Worm (Caenorhabditis elegans) whole organism, L2 larva: ENCODE results near the gene rpl-5.
A peak's percentile ranks its signal among the peaks of the same experiment; 100 is the strongest.

Source experiments
- C34F6.9 ChIP-seq: fragments of 150-350 bp; optimal IDR thresholded peaks from 2 replicates; lab custom pipeline; 2014; ENCODE audit warnings: missing biosample characterization, missing genetic modification characterization
- R02D3.7 ChIP-seq: fragments of 150-350 bp; optimal IDR thresholded peaks from 2 replicates; lab custom pipeline; 2014; ENCODE audit warnings: missing biosample characterization, missing genetic modification characterization
- Y55F3AM.14 ChIP-seq: fragments of 200-800 bp; sonication (Bioruptor generic); optimal IDR thresholded peaks from 2 replicates; lab custom pipeline; 2018; ENCODE audit warnings: mild to moderate bottlenecking, missing genetic modification characterization, missing compliant biosample characterization
- ZK546.5 ChIP-seq: sonication (generic microtip); optimal IDR thresholded peaks from 2 replicates; lab custom pipeline; 2017; ENCODE audit warnings: missing biosample characterization, missing genetic modification characterization
- ama-1 ChIP-seq: fragments of 150-350 bp; optimal IDR thresholded peaks from 2 replicates; lab custom pipeline; 2018; ENCODE audit warnings: inconsistent platforms
- blmp-1 ChIP-seq: sonication (generic microtip); optimal IDR thresholded peaks from 2 replicates; lab custom pipeline; 2017; ENCODE audit warnings: missing genetic modification characterization, mild to moderate bottlenecking, missing compliant biosample characterization, antibody characterized with exemption, moderate library complexity; ENCODE audit not compliant: insufficient read depth
- ceh-16 ChIP-seq: fragments of 150-350 bp; optimal IDR thresholded peaks from 2 replicates; lab custom pipeline; 2014; ENCODE audit warnings: missing biosample characterization, missing genetic modification characterization
- ceh-82 ChIP-seq: fragments of 150-350 bp; optimal IDR thresholded peaks from 2 replicates; lab custom pipeline; 2014; ENCODE audit warnings: missing biosample characterization, missing genetic modification characterization
- crh-2 ChIP-seq: sonication (generic microtip); optimal IDR thresholded peaks from 2 replicates; lab custom pipeline; 2017; ENCODE audit warnings: missing biosample characterization, missing genetic modification characterization
- dmd-4 ChIP-seq: sonication (generic microtip); optimal IDR thresholded peaks from 2 replicates; lab custom pipeline; 2017; ENCODE audit warnings: missing biosample characterization, missing genetic modification characterization
- egl-27 ChIP-seq: sonication (generic microtip); optimal IDR thresholded peaks from 3 replicates; lab custom pipeline; 2017; ENCODE audit warnings: missing biosample characterization, missing genetic modification reagents, missing genetic modification characterization
- elt-1 ChIP-seq: fragments of 150-350 bp; optimal IDR thresholded peaks from 2 replicates; lab custom pipeline; 2014; ENCODE audit warnings: missing biosample characterization, missing genetic modification characterization
- elt-3 ChIP-seq: sonication (generic microtip); optimal IDR thresholded peaks from 2 replicates; lab custom pipeline; 2017; ENCODE audit warnings: missing biosample characterization, missing genetic modification characterization
- fos-1 ChIP-seq: fragments of 150-350 bp; optimal IDR thresholded peaks from 2 replicates; lab custom pipeline; 2014; ENCODE audit warnings: missing biosample characterization, missing genetic modification characterization
- lin-11 ChIP-seq: fragments of 150-350 bp; sonication (generic microtip); optimal IDR thresholded peaks from 2 replicates; lab custom pipeline; 2014; ENCODE audit warnings: missing biosample characterization, missing genetic modification characterization, inconsistent platforms, mixed read lengths
- lin-13 ChIP-seq: fragments of 150-350 bp; optimal IDR thresholded peaks from 2 replicates; lab custom pipeline; 2014; ENCODE audit warnings: missing biosample characterization, missing genetic modification reagents, missing genetic modification characterization
- mab-5 ChIP-seq: fragments of 150-350 bp; optimal IDR thresholded peaks from 2 replicates; lab custom pipeline; 2014; ENCODE audit warnings: missing biosample characterization, missing genetic modification characterization
- mdl-1 ChIP-seq, 2 experiments: fragments of 150-350 bp in 1 of 2; sonication (generic microtip) in 1 of 2; optimal IDR thresholded peaks; 2 replicates each; lab custom pipeline; 2017; ENCODE audit warnings: missing biosample characterization in 2 of 2, missing genetic modification characterization in 2 of 2
- nhr-10 ChIP-seq: sonication (generic microtip); optimal IDR thresholded peaks from 2 replicates; lab custom pipeline; 2017; ENCODE audit warnings: missing biosample characterization, missing genetic modification characterization
- nhr-12 ChIP-seq: fragments of 150-350 bp; optimal IDR thresholded peaks from 2 replicates; lab custom pipeline; 2014; ENCODE audit warnings: missing biosample characterization, missing genetic modification characterization
- nhr-129 ChIP-seq: fragments of 150-350 bp; optimal IDR thresholded peaks from 2 replicates; lab custom pipeline; 2014; ENCODE audit warnings: missing biosample characterization, missing genetic modification characterization
- nhr-21 ChIP-seq: fragments of 150-350 bp; optimal IDR thresholded peaks from 2 replicates; lab custom pipeline; 2014; ENCODE audit warnings: missing biosample characterization, missing genetic modification characterization
- nhr-237 ChIP-seq: fragments of 150-350 bp; optimal IDR thresholded peaks from 2 replicates; lab custom pipeline; 2014; ENCODE audit warnings: missing biosample characterization, missing genetic modification characterization
- nhr-6 ChIP-seq: fragments of 150-350 bp; optimal IDR thresholded peaks from 2 replicates; lab custom pipeline; 2014; ENCODE audit warnings: missing biosample characterization, missing genetic modification characterization
- nhr-77 ChIP-seq: fragments of 150-350 bp; optimal IDR thresholded peaks from 2 replicates; lab custom pipeline; 2014; ENCODE audit warnings: missing biosample characterization, missing genetic modification characterization
- peb-1 ChIP-seq: fragments of 150-350 bp; optimal IDR thresholded peaks from 2 replicates; lab custom pipeline; 2014; ENCODE audit warnings: missing biosample characterization, missing genetic modification characterization
- skn-1 ChIP-seq: sonication (generic microtip); optimal IDR thresholded peaks from 2 replicates; lab custom pipeline; 2017; ENCODE audit warnings: missing biosample characterization, missing genetic modification characterization
- sma-3 ChIP-seq: sonication (generic microtip); optimal IDR thresholded peaks from 2 replicates; lab custom pipeline; 2016; ENCODE audit warnings: missing genetic modification reagents, missing genetic modification characterization, missing compliant biosample characterization
- sma-9 ChIP-seq, 2 experiments: fragments of 150-350 bp in 1 of 2; sonication (generic microtip) in 1 of 2; optimal IDR thresholded peaks; 2 replicates each; lab custom pipeline; 2014 to 2016; ENCODE audit warnings: missing genetic modification characterization in 2 of 2, mild to moderate bottlenecking in 1 of 2, missing biosample characterization in 1 of 2, missing compliant biosample characterization in 1 of 2, missing genetic modification reagents in 1 of 2, moderate library complexity in 1 of 2
- snpc-4 ChIP-seq: fragments of 150-350 bp; optimal IDR thresholded peaks from 2 replicates; lab custom pipeline; 2014; ENCODE audit warnings: missing biosample characterization, missing genetic modification characterization
- unc-39 ChIP-seq: fragments of 150-350 bp; optimal IDR thresholded peaks from 2 replicates; lab custom pipeline; 2014; ENCODE audit warnings: missing biosample characterization, missing genetic modification characterization
- unc-55 ChIP-seq: fragments of 150-350 bp; sonication (generic microtip); optimal IDR thresholded peaks from 3 replicates; lab custom pipeline; 2014; ENCODE audit warnings: missing biosample characterization, missing genetic modification reagents, missing genetic modification characterization
- unc-62 ChIP-seq: fragments of 150-350 bp; optimal IDR thresholded peaks from 2 replicates; lab custom pipeline; 2014; ENCODE audit warnings: missing biosample characterization, missing genetic modification reagents, missing genetic modification characterization
- zag-1 ChIP-seq: fragments of 150-350 bp; optimal IDR thresholded peaks from 2 replicates; lab custom pipeline; 2014; ENCODE audit warnings: missing biosample characterization, missing genetic modification characterization
- ztf-1 ChIP-seq: fragments of 200-800 bp; sonication (Bioruptor generic); conservative IDR thresholded peaks from 2 replicates; pipeline ENCODE4 v1.3.6; 2022; ENCODE audit warnings: missing genetic modification characterization, missing compliant biosample characterization
- ztf-11 ChIP-seq: sonication (generic microtip); optimal IDR thresholded peaks from 2 replicates; lab custom pipeline; 2017; ENCODE audit warnings: missing biosample characterization, missing genetic modification characterization

Gene rpl-5

DNA sequence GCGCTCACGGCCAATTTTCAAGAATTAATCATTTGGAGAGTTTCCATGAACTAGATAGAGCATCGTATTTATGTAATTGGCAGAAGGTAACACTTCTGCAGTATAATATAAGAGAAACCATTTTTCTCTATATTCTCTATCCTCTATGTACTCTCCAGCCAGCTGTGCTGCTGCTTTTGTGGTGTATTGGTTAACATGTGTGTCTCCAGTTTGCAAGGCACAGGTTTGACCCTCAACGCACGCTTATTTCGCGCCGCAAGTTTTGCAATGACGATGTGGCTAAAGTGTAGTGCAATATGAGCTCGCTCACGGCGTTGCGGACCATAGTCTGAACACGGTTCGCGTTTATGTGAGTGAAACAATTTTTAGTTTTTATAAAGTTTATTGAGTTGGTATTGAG, 22.8 kb upstream of the rpl-5 start (continued):
- TF ChIP-seq zag-1: peak; percentile 11
- TF ChIP-seq mab-5 (tag; lab: Kevin White, UChicago): peak; percentile 3
- TF ChIP-seq ceh-16 (tag; lab: Kevin White, UChicago): no peak
- TF ChIP-seq snpc-4: no peak
- peak; percentile 31 for TF ChIP-seq C34F6.9 (tag; lab: Kevin White, UChicago)
- TF ChIP-seq ztf-1 (GFP tag; lab: Robert Waterston, UW): no peak
- peak; percentile 79 for TF ChIP-seq nhr-129 (tag; lab: Kevin White, UChicago)
- TF ChIP-seq nhr-21 (tag; lab: Kevin White, UChicago): peak; percentile 45
- TF ChIP-seq ceh-82 (tag; lab: Kevin White, UChicago): no peak
- no peak for TF ChIP-seq nhr-12
- TF ChIP-seq ZK546.5 (tag; lab: Kevin White, UChicago): no peak
- no peak for TF ChIP-seq elt-3 (tag; lab: Kevin White, UChicago)
- TF ChIP-seq Y55F3AM.14 (GFP tag; lab: Kevin White, UChicago): no peak
- peak; percentile 71 for TF ChIP-seq sma-9 (GFP tag; optimal IDR thresholded peaks at IDR 0.05; lab: Kevin White, UChicago)
- TF ChIP-seq sma-9 (tag; optimal IDR thresholded peaks at IDR 0.05; lab: Kevin White, UChicago): no peak
- TF ChIP-seq fos-1 (tag; lab: Kevin White, UChicago): peak; percentile 82
- TF ChIP-seq elt-1 (tag; lab: Kevin White, UChicago): no peak
- no peak for TF ChIP-seq R02D3.7
- TF ChIP-seq unc-55: peak; percentile 12
- TF ChIP-seq dmd-4: no peak

DNA sequence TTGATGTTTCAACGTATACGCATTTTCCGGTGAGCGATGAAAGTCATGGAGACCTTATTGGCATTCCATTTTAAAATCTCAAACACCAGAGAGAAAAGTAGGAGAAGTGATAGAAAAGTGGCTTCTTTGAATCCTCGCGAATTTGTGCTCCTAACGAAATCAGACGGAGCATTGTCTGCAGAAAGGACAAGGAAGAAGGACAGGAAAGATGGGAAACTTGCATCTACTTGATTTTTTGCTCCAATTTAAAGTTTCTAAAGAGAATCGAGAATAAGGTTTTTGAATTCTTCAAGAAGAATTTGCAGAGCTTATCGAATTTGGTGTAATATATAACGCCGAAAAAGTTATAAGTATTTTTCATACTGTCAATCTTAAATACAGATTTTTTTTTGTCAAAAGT, 18.6 kb upstream of the rpl-5 start:
- TF ChIP-seq nhr-12: no peak
- TF ChIP-seq ceh-82 (tag; lab: Kevin White, UChicago): no peak
- no peak for TF ChIP-seq ama-1
- no peak for TF ChIP-seq mdl-1 (tag; optimal IDR thresholded peaks at IDR 0.05; lab: Kevin White, UChicago)
- TF ChIP-seq crh-2 (tag; lab: Kevin White, UChicago): no peak
- TF ChIP-seq sma-3 (GFP tag; lab: Kevin White, UChicago): no peak
- no peak for TF ChIP-seq dmd-4
- TF ChIP-seq Y55F3AM.14 (GFP tag; lab: Kevin White, UChicago): no peak
- TF ChIP-seq nhr-77: no peak
- TF ChIP-seq ztf-1 (GFP tag; lab: Robert Waterston, UW): no peak
- TF ChIP-seq nhr-21 (tag; lab: Kevin White, UChicago): no peak
- no peak for TF ChIP-seq blmp-1 (tag; lab: Kevin White, UChicago)

DNA sequence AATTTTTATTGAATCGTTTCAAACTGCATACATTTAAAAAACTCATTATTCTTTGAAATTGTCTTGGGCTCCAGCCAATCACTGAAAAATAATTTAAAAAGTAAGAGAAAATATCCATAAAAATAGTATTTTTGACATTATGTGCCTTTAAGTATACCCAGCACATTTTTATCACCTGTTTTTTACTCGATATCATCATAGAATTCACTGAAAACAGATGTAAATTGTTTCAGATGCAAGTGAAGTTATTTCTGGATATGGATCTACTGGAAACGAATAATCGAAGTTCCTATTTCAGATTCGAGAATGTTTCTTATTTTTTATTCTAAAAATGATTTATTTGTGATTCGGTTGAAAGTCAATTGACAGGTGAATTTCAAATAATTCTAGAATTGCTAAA, 15.2 kb upstream of the rpl-5 start:
- TF ChIP-seq C34F6.9 (tag; lab: Kevin White, UChicago) (no peak), lin-13 (GFP tag; lab: Kevin White, UChicago) (no peak), ama-1 (no peak), elt-1 (tag; lab: Kevin White, UChicago) (no peak), unc-39 (tag; lab: Kevin White, UChicago) (no peak), zag-1 (no peak), unc-55 (no peak), peb-1 (tag; lab: Kevin White, UChicago) (no peak), nhr-10 (tag; lab: Kevin White, UChicago) (no peak), nhr-237 (no peak)

ce11 chrII:8556166-8556565, 13.6 kb upstream of the rpl-5 start, which contains the start of gene glb-27:
Gene glb-27 (minus strand): TSS chrII:8556266.
- TF ChIP-seq lin-11 (no peak), zag-1 (no peak), snpc-4 (no peak), skn-1 (tag; lab: Kevin White, UChicago) (no peak), dmd-4 (no peak), C34F6.9 (tag; lab: Kevin White, UChicago) (no peak), nhr-129 (tag; lab: Kevin White, UChicago) (no peak), ceh-82 (tag; lab: Kevin White, UChicago) (no peak), nhr-6 (tag; lab: Kevin White, UChicago) (no peak), nhr-12 (no peak), unc-39 (tag; lab: Kevin White, UChicago) (no peak), ceh-16 (tag; lab: Kevin White, UChicago) (no peak), elt-1 (tag; lab: Kevin White, UChicago) (no peak), egl-27 (tag; lab: Kevin White, UChicago) (no peak), ztf-11 (no peak), Y55F3AM.14 (GFP tag; lab: Kevin White, UChicago) (no peak), unc-62 (GFP tag; lab: Kevin White, UChicago) (no peak), ZK546.5 (tag; lab: Kevin White, UChicago) (no peak), mab-5 (tag; lab: Kevin White, UChicago) (no peak)
